Fruit fly (Drosophila melanogaster) whole organism: Measurements from ENCODE around the gene AspRS-m.

Source experiments
- CG8478 ChIP-seq: fragments of >200 bp; optimal IDR thresholded peaks from 2 replicates; lab custom pipeline; 2018; ENCODE audit warnings: inconsistent platforms
- Dll ChIP-seq: fragments of >200 bp; optimal IDR thresholded peaks from 2 replicates; lab custom pipeline; 2017
- EcR ChIP-seq, 2 experiments: fragments of >200 bp; optimal IDR thresholded peaks; 2 replicates each; lab custom pipeline; 2017; ENCODE audit warnings: missing biosample characterization in 2 of 2, missing genetic modification characterization in 2 of 2, missing genetic modification reagents in 2 of 2
- pan ChIP-seq: fragments of >200 bp; optimal IDR thresholded peaks from 2 replicates; lab custom pipeline; 2017
- psq ChIP-seq: fragments of >200 bp; optimal IDR thresholded peaks from 2 replicates; lab custom pipeline; 2017
- usp ChIP-seq: fragments of >200 bp; optimal IDR thresholded peaks from 2 replicates; lab custom pipeline; 2017; ENCODE audit warnings: missing biosample characterization, missing genetic modification characterization, mixed read lengths

AspRS-m gene

dm6 chr2L:16826872-16827506, at the start of gene AspRS-m:
AspRS-m (plus strand) TSS chr2L:16827078.
- no peak for TF ChIP-seq Dll
- no peak for TF ChIP-seq pan (lab: Kevin White, UChicago)
- no peak for TF ChIP-seq usp (GFP tag; lab: Kevin White, UChicago)
- no peak for TF ChIP-seq EcR (GFP tag; optimal IDR thresholded peaks at IDR 0.05; lab: Kevin White, UChicago)
- peak; percentile 31 for TF ChIP-seq CG8478 (lab: Kevin White, UChicago)
- TF ChIP-seq psq (lab: Kevin White, UChicago): no peak

- TF ChIP-seq CG8478 (lab: Kevin White, UChicago) (no peak), EcR (GFP tag; optimal IDR thresholded peaks at IDR 0.05; lab: Kevin White, UChicago) (no peak), psq (lab: Kevin White, UChicago) (no peak), pan (lab: Kevin White, UChicago) (no peak), usp (GFP tag; lab: Kevin White, UChicago) (no peak), Dll (no peak)
Observed at dm6 chr2L:16787548-16787947, 39.3 kb upstream of the AspRS-m start.

- TF ChIP-seq usp (GFP tag; lab: Kevin White, UChicago) (no peak), Dll (no peak), CG8478 (lab: Kevin White, UChicago) (no peak), EcR (GFP tag; optimal IDR thresholded peaks at IDR 0.05; lab: Kevin White, UChicago) (no peak), pan (lab: Kevin White, UChicago) (no peak), psq (lab: Kevin White, UChicago) (no peak)
Observed at dm6 chr2L:16788885-16789284, 38.0 kb upstream of the AspRS-m start.

- TF ChIP-seq EcR (GFP tag; optimal IDR thresholded peaks at IDR 0.05; lab: Kevin White, UChicago) (no peak), CG8478 (lab: Kevin White, UChicago) (no peak), Dll (no peak), usp (GFP tag; lab: Kevin White, UChicago) (no peak), pan (lab: Kevin White, UChicago) (no peak), psq (lab: Kevin White, UChicago) (no peak)
Observed at dm6 chr2L:16789880-16790279, 37.0 kb upstream of the AspRS-m start.

- no peak for TF ChIP-seq usp (GFP tag; lab: Kevin White, UChicago)
- TF ChIP-seq CG8478 (lab: Kevin White, UChicago): no peak
- TF ChIP-seq EcR (GFP tag; optimal IDR thresholded peaks at IDR 0.05; lab: Kevin White, UChicago): no peak
- no peak for TF ChIP-seq psq (lab: Kevin White, UChicago)
Observed at dm6 chr2L:16790671-16791270, 36.1 kb upstream of the AspRS-m start, which contains the start of gene Cyt-b5-r. Cyt-b5-r (minus strand) TSS chr2L:16790721.

- no peak for TF ChIP-seq usp (GFP tag; lab: Kevin White, UChicago)
- TF ChIP-seq Dll: no peak
- no peak for TF ChIP-seq psq (lab: Kevin White, UChicago)
- TF ChIP-seq EcR (GFP tag; optimal IDR thresholded peaks at IDR 0.05; lab: Kevin White, UChicago): no peak
- TF ChIP-seq pan (lab: Kevin White, UChicago): no peak
- TF ChIP-seq CG8478 (lab: Kevin White, UChicago): no peak
Observed at dm6 chr2L:16791345-16791744, 35.5 kb upstream of the AspRS-m start, which contains the start of gene CG17928. CG17928 (plus strand) TSS chr2L:16791568.

- no peak for TF ChIP-seq EcR (GFP tag; optimal IDR thresholded peaks at IDR 0.05; lab: Kevin White, UChicago)
- TF ChIP-seq pan (lab: Kevin White, UChicago): no peak
- TF ChIP-seq Dll: no peak
- no peak for TF ChIP-seq usp (GFP tag; lab: Kevin White, UChicago)
- no peak for TF ChIP-seq psq (lab: Kevin White, UChicago)
- TF ChIP-seq CG8478 (lab: Kevin White, UChicago): no peak
Observed at dm6 chr2L:16793970-16794369, 32.9 kb upstream of the AspRS-m start, which contains the start of gene Ugt37C2. Ugt37C2 (plus strand) TSS chr2L:16794211.

- TF ChIP-seq EcR (GFP tag; optimal IDR thresholded peaks at IDR 0.05; lab: Kevin White, UChicago): no peak
- no peak for TF ChIP-seq usp (GFP tag; lab: Kevin White, UChicago)
- TF ChIP-seq Dll: no peak
- TF ChIP-seq CG8478 (lab: Kevin White, UChicago): no peak
- no peak for TF ChIP-seq pan (lab: Kevin White, UChicago)
- no peak for TF ChIP-seq psq (lab: Kevin White, UChicago)
Observed at dm6 chr2L:16796104-16796645, 30.7 kb upstream of the AspRS-m start, which contains the start of gene Ugt37E1. Ugt37E1 (plus strand) TSS chr2L:16796595.

dm6 chr2L:16798705-16799104, 28.2 kb upstream of the AspRS-m start, which contains the start of gene Ugt37D1:
Ugt37D1 (plus strand) TSS chr2L:16799025.
- TF ChIP-seq usp (GFP tag; lab: Kevin White, UChicago) (no peak), Dll (no peak), EcR (GFP tag; optimal IDR thresholded peaks at IDR 0.05; lab: Kevin White, UChicago) (no peak), pan (lab: Kevin White, UChicago) (no peak), psq (lab: Kevin White, UChicago) (no peak), CG8478 (lab: Kevin White, UChicago) (no peak)

dm6 chr2L:16799496-16799895, 27.4 kb upstream of the AspRS-m start:
- TF ChIP-seq psq (lab: Kevin White, UChicago) (no peak), EcR (GFP tag; optimal IDR thresholded peaks at IDR 0.05; lab: Kevin White, UChicago) (no peak), Dll (no peak), CG8478 (lab: Kevin White, UChicago) (no peak), usp (GFP tag; lab: Kevin White, UChicago) (no peak), pan (lab: Kevin White, UChicago) (no peak)

- TF ChIP-seq Dll (no peak), CG8478 (lab: Kevin White, UChicago) (no peak), EcR (GFP tag; optimal IDR thresholded peaks at IDR 0.05; lab: Kevin White, UChicago) (no peak), pan (lab: Kevin White, UChicago) (no peak), usp (GFP tag; lab: Kevin White, UChicago) (no peak)
Observed at dm6 chr2L:16801578-16802152, 25.2 kb upstream of the AspRS-m start.
